Worm (Caenorhabditis elegans) whole organism, midembryonic: ENCODE results near the gene C06C3.4.

Source experiments
- T22C8.4 ChIP-seq: fragments of 200-800 bp; sonication (Bioruptor generic); IDR thresholded peaks from 2 replicates; pipeline ENCODE4 v1.3.6; 2022; ENCODE audit warnings: missing genetic modification characterization, missing compliant biosample characterization
- cog-1 ChIP-seq: sonication (generic microtip); optimal IDR thresholded peaks from 2 replicates; lab custom pipeline; 2016; ENCODE audit warnings: missing genetic modification characterization, missing compliant biosample characterization
- flt-1 ChIP-seq: fragments of 200-800 bp; sonication (Bioruptor generic); IDR thresholded peaks from 2 replicates; pipeline ENCODE4 v1.3.6; 2022; ENCODE audit warnings: missing genetic modification characterization, missing compliant biosample characterization
- klf-2 ChIP-seq: fragments of 200-800 bp; sonication (Bioruptor generic); conservative IDR thresholded peaks from 2 replicates; pipeline ENCODE4 v1.3.6; 2022; ENCODE audit warnings: missing genetic modification reagents, missing genetic modification characterization, missing compliant biosample characterization
- med-1 ChIP-seq: sonication (generic microtip); optimal IDR thresholded peaks from 2 replicates; lab custom pipeline; 2017; ENCODE audit warnings: missing genetic modification characterization, mild to moderate bottlenecking, missing compliant biosample characterization, antibody characterized with exemption, missing genetic modification reagents; ENCODE audit not compliant: insufficient read depth
- ref-1 ChIP-seq: fragments of 200-800 bp; sonication (Bioruptor generic); conservative IDR thresholded peaks from 2 replicates; pipeline ENCODE4 v1.3.6; 2022; ENCODE audit warnings: missing genetic modification reagents, missing genetic modification characterization, missing compliant biosample characterization
- tab-1 ChIP-seq: fragments of 200-800 bp; sonication (Bioruptor generic); IDR thresholded peaks from 2 replicates; pipeline ENCODE4 v1.3.6; 2022; ENCODE audit warnings: missing genetic modification characterization, missing compliant biosample characterization
- ztf-23 ChIP-seq: fragments of 200-800 bp; sonication (Bioruptor generic); IDR thresholded peaks from 2 replicates; pipeline ENCODE4 v1.3.6; 2022; ENCODE audit warnings: missing genetic modification reagents, missing genetic modification characterization, missing compliant biosample characterization
- ztf-29 ChIP-seq: fragments of 200-800 bp; sonication (Bioruptor generic); IDR thresholded peaks from 2 replicates; pipeline ENCODE4 v1.3.6; 2022; ENCODE audit warnings: missing genetic modification reagents, missing genetic modification characterization, missing compliant biosample characterization

Gene C06C3.4

DNA sequence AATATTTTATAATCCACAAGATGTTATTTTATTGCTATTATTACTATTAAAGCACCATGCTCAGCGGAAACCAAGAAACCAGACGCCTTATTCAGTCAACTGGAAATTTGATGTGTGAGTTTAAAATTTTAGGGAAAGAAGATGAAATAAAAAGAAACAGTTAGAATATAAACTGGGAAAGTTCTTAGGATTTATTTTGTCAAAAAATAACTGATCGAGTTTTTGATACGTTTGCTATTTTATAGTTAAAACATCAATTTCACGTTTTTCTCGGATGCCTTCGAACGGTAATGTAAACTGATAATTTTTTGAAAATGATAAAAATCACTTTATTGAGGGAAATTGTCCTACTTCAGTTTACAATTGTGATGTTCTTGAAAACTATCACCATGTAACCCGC is 698 bp upstream of the C06C3.4 start, which contains the start of gene C06C3.3:
Gene C06C3.3 (minus strand): TSS at position 101 of the 400 bp plus-strand sequence.
- TF ChIP-seq T22C8.4 (GFP tag; lab: Robert Waterston, UW) (no peak), cog-1 (tag; lab: Kevin White, UChicago) (no peak), klf-2 (GFP tag; lab: Robert Waterston, UW) (no peak), tab-1 (no peak), med-1 (no peak), flt-1 (GFP tag; lab: Robert Waterston, UW) (no peak), ref-1 (GFP tag; lab: Robert Waterston, UW) (no peak), ztf-29 (GFP tag; lab: Robert Waterston, UW) (no peak), ztf-23 (no peak)

ce11 chrII:9374807-9375206 is 1.7 kb downstream of the C06C3.4 start, which contains the start of gene C06C3.12:
TSS of gene C06C3.12 (plus strand) at chrII:9375107.
- TF ChIP-seq ztf-29 (GFP tag; lab: Robert Waterston, UW) (no peak), flt-1 (GFP tag; lab: Robert Waterston, UW) (no peak), tab-1 (no peak), ref-1 (GFP tag; lab: Robert Waterston, UW) (no peak), klf-2 (GFP tag; lab: Robert Waterston, UW) (no peak), med-1 (no peak), ztf-23 (no peak), T22C8.4 (GFP tag; lab: Robert Waterston, UW) (no peak), cog-1 (tag; lab: Kevin White, UChicago) (no peak)

ce11 chrII:9377158-9377557 is 4.1 kb downstream of the C06C3.4 start, which contains the start of gene C06C3.10:
TSS of gene C06C3.10 (minus strand) at chrII:9377258.
- TF ChIP-seq klf-2 (GFP tag; lab: Robert Waterston, UW) (no peak), ref-1 (GFP tag; lab: Robert Waterston, UW) (no peak), flt-1 (GFP tag; lab: Robert Waterston, UW) (no peak)

ce11 chrII:9378174-9378573 is 5.1 kb downstream of the C06C3.4 start:
- no peak for TF ChIP-seq ref-1 (GFP tag; lab: Robert Waterston, UW)
- TF ChIP-seq tab-1: no peak
- TF ChIP-seq klf-2 (GFP tag; lab: Robert Waterston, UW): no peak
- no peak for TF ChIP-seq T22C8.4 (GFP tag; lab: Robert Waterston, UW)
- TF ChIP-seq flt-1 (GFP tag; lab: Robert Waterston, UW): no peak
- TF ChIP-seq med-1: no peak
- TF ChIP-seq cog-1 (tag; lab: Kevin White, UChicago): no peak
- TF ChIP-seq ztf-23: no peak
- no peak for TF ChIP-seq ztf-29 (GFP tag; lab: Robert Waterston, UW)

ce11 chrII:9379796-9380195 is 6.7 kb downstream of the C06C3.4 start, which contains the start of gene srh-48:
TSS of gene srh-48 (plus strand) at chrII:9380096.
- TF ChIP-seq klf-2 (GFP tag; lab: Robert Waterston, UW) (no peak), ref-1 (GFP tag; lab: Robert Waterston, UW) (no peak), med-1 (no peak), ztf-23 (no peak), flt-1 (GFP tag; lab: Robert Waterston, UW) (no peak)

ce11 chrII:9385241-9385640 is 12.2 kb downstream of the C06C3.4 start, which contains the start of gene C06C3.7:
TSS of gene C06C3.7 (plus strand) at chrII:9385541.
- TF ChIP-seq klf-2 (GFP tag; lab: Robert Waterston, UW) (no peak), flt-1 (GFP tag; lab: Robert Waterston, UW) (no peak), ref-1 (GFP tag; lab: Robert Waterston, UW) (no peak)

DNA sequence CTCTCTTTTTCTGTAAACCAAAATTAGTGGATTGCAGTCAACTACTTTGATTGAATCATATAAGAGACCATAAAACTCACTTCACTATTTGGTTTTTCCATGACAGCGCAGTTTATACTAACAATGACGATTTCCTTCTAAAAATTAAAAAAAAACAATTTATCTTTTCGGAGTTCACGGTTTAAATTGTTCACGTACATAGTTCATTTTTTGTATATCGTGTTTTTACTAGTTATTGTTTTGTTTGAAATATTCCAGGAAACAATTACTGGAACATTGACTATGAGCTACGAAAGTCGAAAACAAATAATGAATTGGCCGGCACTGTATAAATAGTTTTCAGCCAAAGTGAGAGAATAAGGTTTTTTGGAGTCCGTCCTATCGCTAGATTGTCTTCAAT is 19.6 kb downstream of the C06C3.4 start, which contains the start of gene lido-17:
Gene lido-17 (minus strand): TSS at position 101 of the 400 bp plus-strand sequence.
- TF ChIP-seq tab-1 (no peak), flt-1 (GFP tag; lab: Robert Waterston, UW) (no peak), ztf-23 (no peak), med-1 (no peak), ref-1 (GFP tag; lab: Robert Waterston, UW) (no peak), cog-1 (tag; lab: Kevin White, UChicago) (no peak), T22C8.4 (GFP tag; lab: Robert Waterston, UW) (no peak), klf-2 (GFP tag; lab: Robert Waterston, UW) (no peak), ztf-29 (GFP tag; lab: Robert Waterston, UW) (no peak)

ce11 chrII:9397496-9397895 is 24.4 kb downstream of the C06C3.4 start, which contains the start of gene Y51B9A.9:
TSS of gene Y51B9A.9 (minus strand) at chrII:9397596.
- TF ChIP-seq ztf-23 (no peak), flt-1 (GFP tag; lab: Robert Waterston, UW) (no peak), ref-1 (GFP tag; lab: Robert Waterston, UW) (no peak), klf-2 (GFP tag; lab: Robert Waterston, UW) (no peak), T22C8.4 (GFP tag; lab: Robert Waterston, UW) (no peak), ztf-29 (GFP tag; lab: Robert Waterston, UW) (no peak), tab-1 (no peak), med-1 (no peak), cog-1 (tag; lab: Kevin White, UChicago) (no peak)

DNA sequence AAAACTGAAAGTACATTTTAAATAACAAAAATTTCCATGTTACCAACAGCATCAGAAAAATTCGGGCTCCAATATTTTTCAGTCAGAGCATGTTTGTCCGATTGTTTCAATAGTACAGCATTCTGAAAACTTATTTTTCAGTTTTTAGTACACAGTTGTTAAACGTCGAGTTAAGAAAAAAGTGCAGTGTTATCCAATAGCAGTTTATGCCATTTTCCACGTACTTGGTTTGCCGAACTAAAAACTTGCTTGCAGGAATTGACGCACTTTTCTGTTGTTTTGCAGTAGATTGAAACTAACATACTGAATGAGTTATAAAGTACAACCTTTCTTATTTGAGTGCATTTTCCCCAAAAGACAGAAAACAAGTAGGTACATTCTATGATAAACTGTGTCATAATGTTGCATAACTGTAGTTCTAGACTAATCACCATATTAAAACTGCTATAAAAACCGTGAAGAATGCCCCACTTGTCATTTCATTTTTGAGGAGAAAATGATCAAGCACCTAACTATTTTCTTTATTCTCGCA is 25.3 kb downstream of the C06C3.4 start, which contains the start of the genes Y51B9A.14 and Y51B9A.8:
Gene Y51B9A.14 (minus strand): TSS at position 101 of the 532 bp plus-strand sequence.
Gene Y51B9A.8 (plus strand): TSS at position 482 of the 532 bp plus-strand sequence.
- TF ChIP-seq flt-1 (GFP tag; lab: Robert Waterston, UW) (no peak), klf-2 (GFP tag; lab: Robert Waterston, UW) (no peak), med-1 (no peak), ztf-23 (no peak), cog-1 (tag; lab: Kevin White, UChicago) (no peak), T22C8.4 (GFP tag; lab: Robert Waterston, UW) (no peak), tab-1 (no peak), ref-1 (GFP tag; lab: Robert Waterston, UW) (no peak), ztf-29 (GFP tag; lab: Robert Waterston, UW) (no peak)

- TF ChIP-seq T22C8.4 (GFP tag; lab: Robert Waterston, UW) (no peak), flt-1 (GFP tag; lab: Robert Waterston, UW) (no peak), ztf-23 (no peak), klf-2 (GFP tag; lab: Robert Waterston, UW) (no peak), cog-1 (tag; lab: Kevin White, UChicago) (no peak), ref-1 (GFP tag; lab: Robert Waterston, UW) (no peak), tab-1 (no peak), med-1 (no peak), ztf-29 (GFP tag; lab: Robert Waterston, UW) (no peak)
These were observed 26.7 kb downstream of the C06C3.4 start, which contains the start of gene Y51B9A.7 for ce11 chrII:9399746-9400145. TSS of gene Y51B9A.7 (plus strand) at chrII:9400046.
